Fruit fly (Drosophila melanogaster): Measurements from ENCODE around the gene CG14718.

DNA sequence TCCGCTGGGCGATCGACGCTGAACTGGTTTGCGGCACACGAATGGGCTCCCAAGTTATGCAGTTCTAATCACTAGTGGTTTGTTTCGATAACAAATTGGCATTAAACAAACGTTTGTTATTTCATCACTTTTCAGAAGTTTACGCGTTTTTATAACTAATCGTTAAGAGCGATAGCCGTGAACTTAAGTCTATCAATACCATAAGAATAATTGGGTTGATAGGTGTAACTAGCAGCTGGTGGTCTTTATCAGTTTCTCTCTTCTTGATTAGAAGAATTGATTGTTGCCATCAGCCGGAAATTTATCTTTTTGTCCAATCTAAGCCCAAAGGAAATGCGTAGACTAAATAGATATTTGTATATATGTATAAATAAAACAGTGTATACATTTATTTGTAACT is 16.1 kb upstream of the CG14718 start, which contains the start of gene CG6830:
- TF ChIP-seq pad (GFP tag; optimal IDR thresholded peaks at IDR 0.05), result no peak
- no peak for TF ChIP-seq bab1 (GFP tag; optimal IDR thresholded peaks at IDR 0.05)
- no peak for TF ChIP-seq CG1620 (GFP tag; optimal IDR thresholded peaks at IDR 0.05)
- TF ChIP-seq Hr96 (GFP tag; optimal IDR thresholded peaks at IDR 0.05), result no peak
- TF ChIP-seq cnc (optimal IDR thresholded peaks at IDR 0.05), result no peak

Measured in whole organism, adult.